Worm (Caenorhabditis elegans) whole organism, L2 larva: ENCODE measurements around the gene asp-13.

Experiments used
- crh-2 ChIP-seq: sonication (generic microtip); optimal IDR thresholded peaks from 2 replicates; lab custom pipeline; 2017; ENCODE audit warnings: missing biosample characterization, missing genetic modification characterization
- egl-27 ChIP-seq: sonication (generic microtip); optimal IDR thresholded peaks from 3 replicates; lab custom pipeline; 2017; ENCODE audit warnings: missing biosample characterization, missing genetic modification reagents, missing genetic modification characterization
- elt-1 ChIP-seq: fragments of 150-350 bp; optimal IDR thresholded peaks from 2 replicates; lab custom pipeline; 2014; ENCODE audit warnings: missing biosample characterization, missing genetic modification characterization
- lin-11 ChIP-seq: fragments of 150-350 bp; sonication (generic microtip); optimal IDR thresholded peaks from 2 replicates; lab custom pipeline; 2014; ENCODE audit warnings: missing biosample characterization, missing genetic modification characterization, inconsistent platforms, mixed read lengths
- lin-13 ChIP-seq: fragments of 150-350 bp; optimal IDR thresholded peaks from 2 replicates; lab custom pipeline; 2014; ENCODE audit warnings: missing biosample characterization, missing genetic modification reagents, missing genetic modification characterization
- lin-39 ChIP-seq: fragments of 150-350 bp; optimal IDR thresholded peaks from 2 replicates; lab custom pipeline; 2014; ENCODE audit warnings: missing biosample characterization, missing genetic modification reagents, missing genetic modification characterization
- mdl-1 ChIP-seq, 2 experiments: fragments of 150-350 bp in 1 of 2; sonication (generic microtip) in 1 of 2; optimal IDR thresholded peaks; 2 replicates each; lab custom pipeline; 2017; ENCODE audit warnings: missing biosample characterization in 2 of 2, missing genetic modification characterization in 2 of 2
- nhr-10 ChIP-seq: sonication (generic microtip); optimal IDR thresholded peaks from 2 replicates; lab custom pipeline; 2017; ENCODE audit warnings: missing biosample characterization, missing genetic modification characterization
- nhr-11 ChIP-seq: fragments of 150-350 bp; optimal IDR thresholded peaks from 2 replicates; lab custom pipeline; 2014; ENCODE audit warnings: missing biosample characterization, missing genetic modification characterization
- nhr-77 ChIP-seq: fragments of 150-350 bp; optimal IDR thresholded peaks from 2 replicates; lab custom pipeline; 2014; ENCODE audit warnings: missing biosample characterization, missing genetic modification characterization
- snpc-4 ChIP-seq: fragments of 150-350 bp; optimal IDR thresholded peaks from 2 replicates; lab custom pipeline; 2014; ENCODE audit warnings: missing biosample characterization, missing genetic modification characterization
- unc-39 ChIP-seq: fragments of 150-350 bp; optimal IDR thresholded peaks from 2 replicates; lab custom pipeline; 2014; ENCODE audit warnings: missing biosample characterization, missing genetic modification characterization
- unc-62 ChIP-seq: fragments of 150-350 bp; optimal IDR thresholded peaks from 2 replicates; lab custom pipeline; 2014; ENCODE audit warnings: missing biosample characterization, missing genetic modification reagents, missing genetic modification characterization
- ztf-11 ChIP-seq: sonication (generic microtip); optimal IDR thresholded peaks from 2 replicates; lab custom pipeline; 2017; ENCODE audit warnings: missing biosample characterization, missing genetic modification characterization

DNA sequence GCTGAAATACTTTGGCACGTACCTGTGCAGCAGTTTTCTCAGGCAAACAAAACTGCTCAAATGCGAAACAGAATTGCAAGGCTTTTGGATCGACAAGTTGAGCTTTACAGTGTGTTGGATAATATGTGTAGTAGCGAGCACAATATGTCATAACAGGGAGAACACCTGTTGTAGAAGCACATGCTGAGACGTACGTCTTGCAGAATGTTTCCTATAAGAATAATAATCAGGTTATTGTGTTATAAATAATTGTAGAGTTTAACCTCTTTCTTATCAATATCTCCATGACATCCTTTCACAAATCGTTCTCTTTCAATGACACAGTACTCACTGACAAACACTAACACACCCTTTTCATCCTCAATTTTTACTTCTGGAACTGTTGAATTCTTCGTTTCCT is 15.4 kb downstream of the asp-13 start:
- TF ChIP-seq egl-27 (tag; lab: Kevin White, UChicago) (no peak), lin-11 (tag; lab: Kevin White, UChicago) (no peak), elt-1 (tag; lab: Kevin White, UChicago) (no peak), snpc-4 (tag; lab: Kevin White, UChicago) (no peak), ztf-11 (tag; lab: Kevin White, UChicago) (no peak), lin-13 (GFP tag; lab: Kevin White, UChicago) (no peak), nhr-77 (tag; lab: Kevin White, UChicago) (no peak), crh-2 (tag; lab: Kevin White, UChicago) (no peak), nhr-10 (tag; lab: Kevin White, UChicago) (no peak), unc-39 (no peak), unc-62 (GFP tag; lab: Kevin White, UChicago) (no peak), mdl-1 (tag; optimal IDR thresholded peaks at IDR 0.05; lab: Kevin White, UChicago) (no peak), lin-39 (no peak), nhr-11 (tag; lab: Kevin White, UChicago) (no peak)
